Worm (Caenorhabditis elegans) whole organism, L4 larva: Measurements from ENCODE around the gene B0416.4.

Experiments
- pha-4 ChIP-seq, 2 experiments: fragments of 150-350 bp in 1 of 2; fragments of 200-800 bp in 1 of 2; sonication (Bioruptor generic) in 1 of 2; IDR thresholded peaks in 1 of 2; optimal IDR thresholded peaks in 1 of 2; 2 replicates each; pipeline versions ENCODE4 v1.3.6 to Lab custom; 2014 to 2022; ENCODE audit warnings: missing genetic modification characterization in 2 of 2, missing genetic modification reagents in 2 of 2, missing biosample characterization in 1 of 2, missing compliant biosample characterization in 1 of 2
- skn-1 ChIP-seq: fragments of 150-350 bp; optimal IDR thresholded peaks from 2 replicates; lab custom pipeline; 2014; ENCODE audit warnings: missing biosample characterization, missing genetic modification characterization
- zip-2 ChIP-seq: fragments of 150-350 bp; optimal IDR thresholded peaks from 2 replicates; lab custom pipeline; 2014; ENCODE audit warnings: missing biosample characterization, missing genetic modification characterization

- TF ChIP-seq pha-4 (GFP tag; IDR thresholded peaks at IDR 0.05; lab: Robert Waterston, UW) (no peak), pha-4 (tag; optimal IDR thresholded peaks at IDR 0.05; lab: Kevin White, UChicago) (no peak), skn-1 (no peak), zip-2 (tag; lab: Kevin White, UChicago) (no peak)
Observed at ce11 chrX:9251488-9251887, 27.3 kb upstream of the B0416.4 start, which contains the start of gene pes-8.
